Fruit fly (Drosophila melanogaster): ENCODE data around the gene CG12684.

Gene CG12684

DNA sequence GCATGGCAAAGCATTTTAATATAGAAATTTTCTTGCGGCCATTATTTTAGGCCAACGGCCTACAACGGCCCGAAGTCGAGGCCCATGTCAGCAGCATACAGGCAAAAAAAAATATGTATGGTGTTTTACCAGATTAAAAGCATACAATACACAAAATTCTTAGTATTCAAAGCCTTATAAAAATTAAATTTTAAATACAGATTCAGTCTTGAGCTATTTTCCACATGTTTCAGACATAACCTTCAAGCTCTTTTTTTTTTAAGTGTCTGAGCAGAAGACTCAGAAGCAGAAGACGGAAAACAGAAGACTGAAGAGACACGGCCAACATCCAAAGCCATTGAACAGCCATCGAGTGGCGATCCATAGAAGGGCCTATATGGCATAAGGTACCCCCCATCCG, 10.0 kb upstream of the CG12684 start (continued):
- TF ChIP-seq knrl (GFP tag; IDR thresholded peaks at IDR 0.05; ENCODE audit: partially characterized antibody), result no peak
- peak; percentile 30 for TF ChIP-seq Chrac-16 (GFP tag; optimal IDR thresholded peaks at IDR 0.05)
- TF ChIP-seq Spps (tag; optimal IDR thresholded peaks at IDR 0.05), result peak; percentile 32
- peak; percentile 9 for TF ChIP-seq CG2875 (GFP tag; optimal IDR thresholded peaks at IDR 0.05)
- TF ChIP-seq Hr51 (GFP tag; optimal IDR thresholded peaks at IDR 0.05), result peak in 1 of 2 experiments; percentile 6
- peak; percentile 48; the same call in 1 of the 2 replicates for TF ChIP-seq CG10959 (GFP tag; IDR thresholded peaks at IDR 0.05)
- no peak for TF ChIP-seq CG10565 (GFP tag; optimal IDR thresholded peaks at IDR 0.05)
- TF ChIP-seq CG4424 (GFP tag; optimal IDR thresholded peaks at IDR 0.05), result peak; percentile 39
- TF ChIP-seq lilli (GFP tag; optimal IDR thresholded peaks at IDR 0.05), result peak; percentile 18
- TF ChIP-seq CG11695 (GFP tag; IDR thresholded peaks at IDR 0.05), result 0 out of 3 replicates have a peak, but pooled peaks have one; percentile 30
- TF ChIP-seq Hand (GFP tag; optimal IDR thresholded peaks at IDR 0.05), result no peak
- no peak for TF ChIP-seq Doc3 (GFP tag; IDR thresholded peaks at IDR 0.05; ENCODE audit: partially characterized antibody)
- peak; percentile 50; the same call in 1 of the 2 replicates for TF ChIP-seq Ptx1 (GFP tag; IDR thresholded peaks at IDR 0.05)
- no peak for TF ChIP-seq fd102C (GFP tag; optimal IDR thresholded peaks at IDR 0.05)
- TF ChIP-seq stc (GFP tag; IDR thresholded peaks at IDR 0.05), result 0 out of 2 replicates have a peak, but pooled peaks have one; percentile 5
- TF ChIP-seq Hmx (GFP tag; optimal IDR thresholded peaks at IDR 0.05), result no peak
- TF ChIP-seq Ssrp (tag; optimal IDR thresholded peaks at IDR 0.05), result peak; percentile 63
- TF ChIP-seq NK7.1 (GFP tag; optimal IDR thresholded peaks at IDR 0.05), result no peak
- TF ChIP-seq slp2 (GFP tag; optimal IDR thresholded peaks at IDR 0.05), result peak; percentile 27
- TF ChIP-seq row (GFP tag; IDR thresholded peaks at IDR 0.05), result peak; percentile 55
- TF ChIP-seq Abd-B (GFP tag; optimal IDR thresholded peaks at IDR 0.05), result peak; percentile 17
- TF ChIP-seq CG17802 (tag; optimal IDR thresholded peaks at IDR 0.05), result peak; percentile 43
- TF ChIP-seq unpg (GFP tag; optimal IDR thresholded peaks at IDR 0.05), result peak; percentile 54
- TF ChIP-seq tll (GFP tag; optimal IDR thresholded peaks at IDR 0.05), result no peak
- TF ChIP-seq CG10654 (GFP tag; optimal IDR thresholded peaks at IDR 0.05), result peak; percentile 11
- TF ChIP-seq exex (tag; optimal IDR thresholded peaks at IDR 0.05), result no peak
- peak; percentile 50 for TF ChIP-seq CG13424 (tag; optimal IDR thresholded peaks at IDR 0.05)
- peak; percentile 79 for TF ChIP-seq CG10979 (tag; optimal IDR thresholded peaks at IDR 0.05)
- TF ChIP-seq grn (GFP tag; optimal IDR thresholded peaks at IDR 0.05), result no peak
- TF ChIP-seq Atf3 (GFP tag; optimal IDR thresholded peaks at IDR 0.05), result no peak
- TF ChIP-seq Oli (tag; optimal IDR thresholded peaks at IDR 0.05), result peak; percentile 51
- 0 out of 2 replicates have a peak, but pooled peaks have one; percentile 8 for TF ChIP-seq chm (GFP tag; IDR thresholded peaks at IDR 0.05)
- peak; percentile 45 for TF ChIP-seq E2f1 (GFP tag; IDR thresholded peaks at IDR 0.05)
- peak; percentile 28; the same call in 1 of the 3 replicates for TF ChIP-seq tgo (GFP tag; IDR thresholded peaks at IDR 0.05)
- peak; percentile 61 for TF ChIP-seq CG2678 (tag; optimal IDR thresholded peaks at IDR 0.05)
- no peak for TF ChIP-seq zen (tag; optimal IDR thresholded peaks at IDR 0.05)
- peak; percentile 1 for TF ChIP-seq Antp (GFP tag; optimal IDR thresholded peaks at IDR 0.05)
- TF ChIP-seq CG16815 (GFP tag; optimal IDR thresholded peaks at IDR 0.05), result peak; percentile 17
- TF ChIP-seq PHDP (tag; optimal IDR thresholded peaks at IDR 0.05), result peak; percentile 18
- no peak; the same call in 1 of the 2 replicates for TF ChIP-seq ro (GFP tag; IDR thresholded peaks at IDR 0.05)
- no peak; the same call in 2 of the 3 replicates for TF ChIP-seq otp (GFP tag; IDR thresholded peaks at IDR 0.05)
- no peak for TF ChIP-seq chinmo (GFP tag; IDR thresholded peaks at IDR 0.05; ENCODE audit: partially characterized antibody)
- no peak for TF ChIP-seq ftz-f1 (GFP tag; optimal IDR thresholded peaks at IDR 0.05)
- peak; percentile 9 for TF ChIP-seq CG3407 (GFP tag; optimal IDR thresholded peaks at IDR 0.05)
- no peak for TF ChIP-seq CG15073 (GFP tag; optimal IDR thresholded peaks at IDR 0.05)
- TF ChIP-seq Gug (GFP tag; IDR thresholded peaks at IDR 0.05), result no peak
- peak in 1 of 3 experiments; percentile 3 for TF ChIP-seq Stat92E (GFP tag; optimal IDR thresholded peaks at IDR 0.05)
- TF ChIP-seq eyg (GFP tag; optimal IDR thresholded peaks at IDR 0.05), result no peak
- peak; percentile 52; the same call in 1 of the 3 replicates for TF ChIP-seq ci (GFP tag; IDR thresholded peaks at IDR 0.05)

Measured in whole organism, embryonic.